Fruit fly (Drosophila melanogaster): ENCODE data around the gene CycJ.

The CycJ gene

DNA sequence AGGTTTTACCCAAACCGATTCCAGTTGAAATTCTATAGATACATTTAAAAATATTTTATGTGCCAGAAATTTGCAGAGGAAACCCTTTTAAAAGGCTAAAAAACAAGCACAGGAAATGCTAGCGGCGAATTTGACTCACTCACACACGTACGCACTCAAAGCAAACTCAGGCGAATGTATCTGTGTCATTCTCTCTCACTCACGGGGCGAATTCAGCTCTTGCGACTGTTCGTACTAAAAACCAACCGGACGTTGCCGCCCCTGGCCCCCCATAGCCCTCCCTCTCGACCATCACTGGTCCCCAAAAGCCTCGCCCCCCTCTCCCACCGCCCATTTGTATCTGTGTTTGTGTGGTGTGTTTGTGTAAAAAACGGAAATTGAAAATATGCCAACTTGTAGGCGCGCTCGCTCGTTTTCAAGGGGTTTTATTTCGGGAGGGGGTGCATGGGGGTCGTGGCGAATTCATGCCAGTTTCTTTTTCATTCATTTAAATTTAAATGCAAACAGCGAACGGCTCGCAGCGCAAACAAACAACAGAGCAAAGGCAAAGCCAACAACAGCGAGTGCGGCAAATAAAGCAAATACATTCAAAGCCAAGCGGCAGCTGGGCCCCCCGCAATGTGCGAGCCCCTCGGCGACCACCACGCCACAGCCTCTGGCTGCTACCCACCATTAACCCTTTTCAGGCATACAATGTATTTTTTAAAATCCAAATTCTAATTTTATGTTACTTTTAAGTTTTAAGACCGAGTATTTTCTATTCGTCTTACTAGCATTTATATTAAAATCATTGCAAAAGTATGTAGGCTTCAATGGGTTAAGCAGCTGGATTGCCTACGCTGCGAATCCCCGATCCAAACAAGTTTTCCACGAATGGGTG, 47.8 kb upstream of the CycJ start (continued):
- TF ChIP-seq HHEX (GFP tag; optimal IDR thresholded peaks at IDR 0.05) (peak; percentile 76), CTCF (GFP tag; optimal IDR thresholded peaks at IDR 0.05) (peak; percentile 5), CG2202 (tag; optimal IDR thresholded peaks at IDR 0.05) (no peak), CG16815 (GFP tag; optimal IDR thresholded peaks at IDR 0.05) (peak; percentile 48), hb (GFP tag; IDR thresholded peaks at IDR 0.05; ENCODE audit: partially characterized antibody) (no peak), pzg (GFP tag; optimal IDR thresholded peaks at IDR 0.05) (peak; percentile 19), dan (GFP tag; IDR thresholded peaks at IDR 0.05) (no peak), Atf6 (GFP tag; IDR thresholded peaks at IDR 0.05) (peak; percentile 80), CG6791 (GFP tag; IDR thresholded peaks at IDR 0.05; ENCODE audit: partially characterized antibody) (no peak), Neu2 (GFP tag; optimal IDR thresholded peaks at IDR 0.05; ENCODE audit: borderline replicate concordance) (no peak), MESR4 (GFP tag; optimal IDR thresholded peaks at IDR 0.05) (no peak), NK7.1 (GFP tag; optimal IDR thresholded peaks at IDR 0.05) (peak; percentile 2), CG5245 (GFP tag; optimal IDR thresholded peaks at IDR 0.05) (peak; percentile 6), Max (GFP tag; optimal IDR thresholded peaks at IDR 0.05) (peak; percentile 6), Med (GFP tag) (peak; percentile 95), dimm (GFP tag; IDR thresholded peaks at IDR 0.05) (peak; percentile 74), CG12071 (GFP tag; optimal IDR thresholded peaks at IDR 0.05) (peak; percentile 81), CG9215 (GFP tag; IDR thresholded peaks at IDR 0.05) (peak; percentile 69), nerfin-2 (GFP tag; IDR thresholded peaks at IDR 0.05; ENCODE audit: partially characterized antibody) (no peak), rib (GFP tag; IDR thresholded peaks at IDR 0.05) (peak; percentile 90), CG1529 (GFP tag; optimal IDR thresholded peaks at IDR 0.05) (peak; percentile 38), slp2 (GFP tag; optimal IDR thresholded peaks at IDR 0.05) (peak; percentile 36), Lpt (GFP tag; optimal IDR thresholded peaks at IDR 0.05) (no peak), CG17328 (GFP tag; IDR thresholded peaks at IDR 0.05) (peak; percentile 73), CG7786 (GFP tag; optimal IDR thresholded peaks at IDR 0.05) (peak; percentile 66), CG17912 (GFP tag; optimal IDR thresholded peaks at IDR 0.05) (peak; percentile 93), sens (GFP tag) (peak; percentile 96), esg (GFP tag; conservative IDR thresholded peaks at IDR 0.05) (peak; percentile 79), hkb (optimal IDR thresholded peaks at IDR 0.05) (no peak), hkb (GFP tag; IDR thresholded peaks at IDR 0.05) (peak; percentile 85), CG3163 (GFP tag; optimal IDR thresholded peaks at IDR 0.05) (peak; percentile 23), CG31224 (GFP tag; IDR thresholded peaks at IDR 0.05) (peak; percentile 69), CG15479 (GFP tag; optimal IDR thresholded peaks at IDR 0.05) (no peak), CG3065 (GFP tag; optimal IDR thresholded peaks at IDR 0.05) (no peak), CG4707 (GFP tag; optimal IDR thresholded peaks at IDR 0.05) (peak; percentile 38), sc (optimal IDR thresholded peaks at IDR 0.05) (no peak), sc (GFP tag; optimal IDR thresholded peaks at IDR 0.05) (peak; percentile 8), CG11723 (GFP tag; optimal IDR thresholded peaks at IDR 0.05) (peak; percentile 65), CG13296 (GFP tag; optimal IDR thresholded peaks at IDR 0.05) (peak; percentile 79), BtbVII (GFP tag; optimal IDR thresholded peaks at IDR 0.05) (peak; percentile 77), bbx (GFP tag; IDR thresholded peaks at IDR 0.05; ENCODE audit: partially characterized antibody) (peak; percentile 11; the same call in 1 of the 2 replicates), crol (GFP tag; IDR thresholded peaks at IDR 0.05) (peak; percentile 100), NC2α (GFP tag; optimal IDR thresholded peaks at IDR 0.05) (peak; percentile 54), CG8944 (GFP tag; optimal IDR thresholded peaks at IDR 0.05) (peak; percentile 30), pita (GFP tag; optimal IDR thresholded peaks at IDR 0.05) (no peak), Mrtf (GFP tag; IDR thresholded peaks at IDR 0.05) (peak; percentile 76; the same call in 2 of the 3 replicates), CG11085 (GFP tag; IDR thresholded peaks at IDR 0.05) (peak; percentile 71), CG34376 (GFP tag; optimal IDR thresholded peaks at IDR 0.05) (peak; percentile 93), Taf1 (GFP tag; IDR thresholded peaks at IDR 0.05) (peak; percentile 78), CG7987 (GFP tag; optimal IDR thresholded peaks at IDR 0.05) (peak; percentile 84)
